Worm (Caenorhabditis elegans) whole organism, late embryonic: ENCODE data around the gene gcy-27.
A peak's percentile ranks its signal among the peaks of the same experiment; 100 is the strongest.

Experiments
- C08G9.2 ChIP-seq: sonication (generic microtip); optimal IDR thresholded peaks from 2 replicates; lab custom pipeline; 2016; ENCODE audit warnings: mild to moderate bottlenecking, missing genetic modification characterization, moderate library complexity, missing compliant biosample characterization
- F13H6.1 ChIP-seq: sonication (generic microtip); optimal IDR thresholded peaks from 2 replicates; lab custom pipeline; 2016; ENCODE audit warnings: missing genetic modification characterization, missing compliant biosample characterization
- Y22D7AL.16 ChIP-seq: sonication (generic microtip); optimal IDR thresholded peaks from 2 replicates; lab custom pipeline; 2016; ENCODE audit warnings: missing genetic modification characterization, missing compliant biosample characterization
- ama-1 ChIP-seq: fragments of 150-350 bp; optimal IDR thresholded peaks from 2 replicates; lab custom pipeline; 2014
- ceh-14 ChIP-seq: sonication (generic microtip); optimal IDR thresholded peaks from 2 replicates; lab custom pipeline; 2016; ENCODE audit warnings: missing genotype, missing genetic modification characterization, missing compliant biosample characterization
- ceh-19 ChIP-seq: fragments of 200-800 bp; sonication (Bioruptor generic); optimal IDR thresholded peaks from 2 replicates; lab custom pipeline; 2018; ENCODE audit warnings: mild to moderate bottlenecking, missing genetic modification characterization, missing compliant biosample characterization
- ceh-24 ChIP-seq: sonication (generic microtip); optimal IDR thresholded peaks from 2 replicates; lab custom pipeline; 2016; ENCODE audit warnings: mild to moderate bottlenecking, missing genetic modification characterization, missing compliant biosample characterization
- ceh-31 ChIP-seq: sonication (generic microtip); optimal IDR thresholded peaks from 2 replicates; lab custom pipeline; 2016; ENCODE audit warnings: missing genetic modification characterization, missing compliant biosample characterization
- ceh-6 ChIP-seq: fragments of 200-800 bp; sonication (Bioruptor generic); optimal IDR thresholded peaks from 2 replicates; lab custom pipeline; 2018; ENCODE audit warnings: mild to moderate bottlenecking, missing genetic modification characterization, missing compliant biosample characterization
- ceh-9 ChIP-seq: sonication (generic microtip); optimal IDR thresholded peaks from 2 replicates; lab custom pipeline; 2016; ENCODE audit warnings: mild to moderate bottlenecking, missing genetic modification characterization, inconsistent platforms, missing compliant biosample characterization
- che-1 ChIP-seq: sonication (generic microtip); optimal IDR thresholded peaks from 2 replicates; lab custom pipeline; 2016; ENCODE audit warnings: mild to moderate bottlenecking, missing genetic modification characterization, missing compliant biosample characterization
- dmd-4 ChIP-seq: sonication (generic microtip); optimal IDR thresholded peaks from 2 replicates; lab custom pipeline; 2016; ENCODE audit warnings: borderline replicate concordance, missing genetic modification characterization, missing compliant biosample characterization
- elt-2 ChIP-seq: sonication (generic microtip); optimal IDR thresholded peaks from 2 replicates; lab custom pipeline; 2016; ENCODE audit warnings: missing genetic modification reagents, missing genetic modification characterization, missing compliant biosample characterization
- elt-4 ChIP-seq: sonication (generic microtip); optimal IDR thresholded peaks from 2 replicates; lab custom pipeline; 2016; ENCODE audit warnings: missing genetic modification characterization, missing compliant biosample characterization
- fax-1 ChIP-seq: sonication (generic microtip); optimal IDR thresholded peaks from 2 replicates; lab custom pipeline; 2016; ENCODE audit warnings: missing genotype, missing genetic modification characterization, missing compliant biosample characterization
- hlh-13 ChIP-seq: fragments of 200-800 bp; sonication (Bioruptor generic); optimal IDR thresholded peaks from 2 replicates; lab custom pipeline; 2018; ENCODE audit warnings: mild to moderate bottlenecking, missing genetic modification characterization, missing compliant biosample characterization
- hlh-15 ChIP-seq: sonication (generic microtip); optimal IDR thresholded peaks from 2 replicates; lab custom pipeline; 2016; ENCODE audit warnings: missing genetic modification characterization, missing compliant biosample characterization
- hlh-30 ChIP-seq: sonication (generic microtip); optimal IDR thresholded peaks from 2 replicates; lab custom pipeline; 2017; ENCODE audit warnings: antibody characterized with exemption, missing genetic modification characterization, missing compliant biosample characterization; ENCODE audit not compliant: insufficient read depth
- hlh-6 ChIP-seq: sonication (generic microtip); optimal IDR thresholded peaks from 2 replicates; lab custom pipeline; 2016; ENCODE audit warnings: missing genotype, missing genetic modification characterization, missing compliant biosample characterization
- lim-6 ChIP-seq: sonication (generic microtip); optimal IDR thresholded peaks from 2 replicates; lab custom pipeline; 2016; ENCODE audit warnings: missing genetic modification characterization, missing compliant biosample characterization
- madf-2 ChIP-seq: sonication (generic microtip); optimal IDR thresholded peaks from 2 replicates; lab custom pipeline; 2017; ENCODE audit warnings: missing genetic modification characterization, missing compliant biosample characterization
- mec-3 ChIP-seq: sonication (generic microtip); optimal IDR thresholded peaks from 2 replicates; lab custom pipeline; 2016; ENCODE audit warnings: borderline replicate concordance, missing genetic modification characterization, missing compliant biosample characterization
- nfya-1 ChIP-seq: sonication (generic microtip); optimal IDR thresholded peaks from 2 replicates; lab custom pipeline; 2017; ENCODE audit warnings: missing genetic modification characterization, mild to moderate bottlenecking, missing compliant biosample characterization, antibody characterized with exemption, moderate library complexity
- nhr-11 ChIP-seq: fragments of 150-350 bp; optimal IDR thresholded peaks from 2 replicates; lab custom pipeline; 2014; ENCODE audit warnings: missing biosample characterization, missing genetic modification characterization
- nhr-232 ChIP-seq: sonication (generic microtip); optimal IDR thresholded peaks from 2 replicates; lab custom pipeline; 2016; ENCODE audit warnings: missing genetic modification characterization, missing compliant biosample characterization
- npax-4 ChIP-seq: sonication (generic microtip); optimal IDR thresholded peaks from 2 replicates; lab custom pipeline; 2016; ENCODE audit warnings: missing genetic modification characterization, missing compliant biosample characterization
- pag-3 ChIP-seq: sonication (generic microtip); optimal IDR thresholded peaks from 2 replicates; lab custom pipeline; 2016; ENCODE audit warnings: missing compliant biosample characterization, missing genetic modification characterization, borderline replicate concordance
- pha-2 ChIP-seq: sonication (generic microtip); optimal IDR thresholded peaks from 2 replicates; lab custom pipeline; 2017; ENCODE audit warnings: mild to moderate bottlenecking, missing genetic modification characterization, missing compliant biosample characterization
- pqm-1 ChIP-seq: sonication (generic microtip); optimal IDR thresholded peaks from 2 replicates; lab custom pipeline; 2016; ENCODE audit warnings: missing genetic modification characterization, missing compliant biosample characterization
- pros-1 ChIP-seq: fragments of 150-350 bp; optimal IDR thresholded peaks from 2 replicates; lab custom pipeline; 2014; ENCODE audit warnings: missing biosample characterization, missing genetic modification reagents, missing genetic modification characterization
- ref-2 ChIP-seq: sonication (generic microtip); optimal IDR thresholded peaks from 2 replicates; lab custom pipeline; 2016; ENCODE audit warnings: missing genetic modification characterization, missing compliant biosample characterization
- sdc-2 ChIP-seq: sonication (generic microtip); optimal IDR thresholded peaks from 2 replicates; lab custom pipeline; 2016; ENCODE audit warnings: missing genotype, missing genetic modification characterization, missing compliant biosample characterization
- sox-2 ChIP-seq: fragments of 200-800 bp; sonication (Bioruptor generic); IDR thresholded peaks from 2 replicates; pipeline ENCODE4 v1.3.6; 2022; ENCODE audit warnings: missing genetic modification reagents, missing genetic modification characterization, missing compliant biosample characterization
- syd-9 ChIP-seq: sonication (generic microtip); optimal IDR thresholded peaks from 2 replicates; lab custom pipeline; 2016; ENCODE audit warnings: mild to moderate bottlenecking, missing genetic modification characterization, moderate library complexity, missing compliant biosample characterization
- tbx-2 ChIP-seq: sonication (generic microtip); optimal IDR thresholded peaks from 2 replicates; lab custom pipeline; 2016; ENCODE audit warnings: missing genetic modification characterization, missing compliant biosample characterization
- tbx-7 ChIP-seq: sonication (generic microtip); optimal IDR thresholded peaks from 2 replicates; lab custom pipeline; 2016; ENCODE audit warnings: missing genotype, missing genetic modification characterization, missing compliant biosample characterization
- unc-3 ChIP-seq, 2 experiments: fragments of 200-800 bp in 1 of 2; sonication (Bioruptor generic) in 1 of 2; sonication (generic microtip) in 1 of 2; conservative IDR thresholded peaks in 1 of 2; optimal IDR thresholded peaks in 1 of 2; 2 replicates each; pipeline versions ENCODE4 v1.3.6 to Lab custom; 2016 to 2022; ENCODE audit warnings: missing compliant biosample characterization in 2 of 2, missing genetic modification characterization in 2 of 2, missing genetic modification reagents in 1 of 2
- unc-42 ChIP-seq: sonication (generic microtip); optimal IDR thresholded peaks from 2 replicates; lab custom pipeline; 2016; ENCODE audit warnings: missing genotype, missing genetic modification characterization, missing compliant biosample characterization
- ztf-16 ChIP-seq: sonication (generic microtip); optimal IDR thresholded peaks from 2 replicates; lab custom pipeline; 2017; ENCODE audit warnings: missing genetic modification characterization, missing compliant biosample characterization

The gcy-27 gene

DNA sequence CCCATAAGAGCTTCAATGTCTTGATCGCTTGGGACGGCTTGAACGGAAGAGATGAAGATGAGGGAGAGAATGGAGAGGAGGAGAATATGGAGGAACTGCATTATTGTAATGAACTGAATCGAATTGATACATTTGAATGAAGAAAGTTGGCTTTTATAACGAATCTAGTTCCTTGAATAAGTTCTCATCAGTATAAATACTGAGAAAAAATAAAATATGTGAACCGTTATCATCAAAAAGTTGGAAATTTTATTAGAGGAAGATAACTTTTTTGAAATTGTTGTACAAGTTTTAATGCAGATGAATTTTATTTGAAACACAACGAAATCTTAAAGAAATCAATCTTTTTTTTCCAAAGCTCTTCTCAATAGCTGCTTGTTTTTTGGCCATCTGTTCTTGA is 29.4 kb downstream of the gcy-27 start, which contains the start of gene T02D1.7:
TSS of gene T02D1.7 (minus strand) at position 101 of the 400 bp plus-strand sequence.
- TF ChIP-seq ceh-6 (GFP tag; lab: Kevin White, UChicago) = no peak
- no peak for TF ChIP-seq hlh-6 (tag; lab: Kevin White, UChicago)
- no peak for TF ChIP-seq unc-42 (tag; lab: Kevin White, UChicago)
- no peak for TF ChIP-seq pag-3 (tag; lab: Kevin White, UChicago)
- no peak for TF ChIP-seq tbx-2 (tag; lab: Kevin White, UChicago)
- no peak for TF ChIP-seq unc-3 (GFP tag; conservative IDR thresholded peaks at IDR 0.05; lab: Robert Waterston, UW)
- no peak for TF ChIP-seq unc-3 (tag; optimal IDR thresholded peaks at IDR 0.05; lab: Kevin White, UChicago)
- TF ChIP-seq ceh-9 (tag; lab: Kevin White, UChicago) = no peak
- TF ChIP-seq syd-9 (tag; lab: Kevin White, UChicago) = no peak
- no peak for TF ChIP-seq elt-2
- TF ChIP-seq hlh-13 (GFP tag; lab: Kevin White, UChicago) = no peak
- no peak for TF ChIP-seq fax-1 (tag; lab: Kevin White, UChicago)
- TF ChIP-seq che-1 (tag; lab: Kevin White, UChicago) = no peak
- TF ChIP-seq ama-1 (lab: Kevin White, UChicago) = no peak
- TF ChIP-seq madf-2 (tag; lab: Kevin White, UChicago) = no peak

DNA sequence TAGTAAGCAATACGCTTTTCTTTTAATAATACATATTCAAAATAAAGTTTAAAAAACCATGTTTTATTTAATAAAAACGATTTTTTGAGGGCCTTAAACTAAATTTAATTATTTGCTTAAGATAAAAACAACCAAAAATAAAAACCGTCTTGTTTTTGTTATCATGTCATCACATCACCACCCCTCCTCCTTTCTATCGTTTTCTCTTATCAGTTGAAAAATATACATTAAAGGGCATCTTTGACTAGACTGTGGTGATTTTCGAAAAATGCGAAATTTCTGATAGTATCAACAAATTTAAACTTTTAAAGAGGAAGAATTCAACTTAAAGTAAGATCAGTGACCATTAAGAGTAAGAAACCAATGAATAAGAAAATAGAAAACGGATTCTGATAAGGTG is 30.3 kb downstream of the gcy-27 start:
- no peak for TF ChIP-seq mec-3
- no peak for TF ChIP-seq tbx-7
- TF ChIP-seq elt-2 = peak; percentile 82
- no peak for TF ChIP-seq ceh-14 (tag; lab: Kevin White, UChicago)

DNA sequence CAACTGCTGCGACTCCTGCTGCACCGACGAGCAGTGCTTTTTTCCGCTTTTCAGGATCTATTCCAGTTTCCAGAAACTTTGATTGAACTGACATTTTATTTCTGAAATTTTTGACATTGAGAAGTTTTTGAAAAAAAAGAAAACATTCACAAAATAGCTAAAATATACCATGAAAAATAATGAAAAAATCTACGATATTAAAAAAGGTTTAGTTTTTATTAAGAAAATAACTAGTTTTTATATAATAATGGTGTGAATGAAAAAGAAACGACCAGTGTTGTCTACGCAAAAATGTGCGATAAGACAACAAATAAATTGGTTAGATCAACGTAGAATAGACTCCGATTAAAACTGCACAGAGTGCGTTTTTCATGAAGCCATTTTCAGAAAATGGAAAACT is 30.9 kb downstream of the gcy-27 start, which contains the start of gene pmp-4:
TSS of gene pmp-4 (minus strand) at position 101 of the 400 bp plus-strand sequence.
- TF ChIP-seq elt-2 (no peak), pros-1 (tag; lab: Kevin White, UChicago) (no peak), ceh-24 (no peak), elt-4 (tag; lab: Kevin White, UChicago) (no peak), nfya-1 (tag; lab: Kevin White, UChicago) (no peak), npax-4 (tag; lab: Kevin White, UChicago) (no peak), nhr-232 (no peak), pag-3 (tag; lab: Kevin White, UChicago) (no peak), hlh-6 (tag; lab: Kevin White, UChicago) (no peak), F13H6.1 (tag; lab: Kevin White, UChicago) (no peak), ztf-16 (tag; lab: Kevin White, UChicago) (no peak), hlh-15 (no peak), pqm-1 (tag; lab: Kevin White, UChicago) (no peak)

DNA sequence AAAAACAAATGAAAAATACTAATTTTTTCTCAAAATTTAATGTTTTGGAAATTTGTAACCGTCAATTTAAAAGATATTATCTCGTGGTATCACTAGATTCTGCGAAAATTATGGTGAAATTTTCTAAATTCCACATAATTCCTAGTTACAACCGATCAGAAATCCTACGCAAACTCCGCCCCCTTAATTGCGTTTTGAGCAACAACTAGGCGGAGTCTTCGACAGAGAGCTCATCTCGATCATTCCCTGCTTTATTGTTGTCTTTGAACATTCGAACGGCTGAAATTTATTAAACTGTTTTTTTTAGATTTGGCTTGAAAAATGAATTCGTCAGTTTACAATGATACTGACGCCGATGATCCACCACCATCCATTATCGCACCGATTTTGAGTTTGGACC is 37.0 kb downstream of the gcy-27 start, which contains the start of gene T02D1.4:
TSS of gene T02D1.4 (plus strand) at position 301 of the 400 bp plus-strand sequence.
- TF ChIP-seq nhr-11 (no peak), lim-6 (tag; lab: Kevin White, UChicago) (no peak), C08G9.2 (tag; lab: Kevin White, UChicago) (no peak), pros-1 (tag; lab: Kevin White, UChicago) (no peak), Y22D7AL.16 (tag; lab: Kevin White, UChicago) (no peak), ceh-6 (GFP tag; lab: Kevin White, UChicago) (no peak), ceh-24 (no peak), ceh-31 (no peak), ceh-19 (GFP tag; lab: Kevin White, UChicago) (no peak), ref-2 (tag; lab: Kevin White, UChicago) (no peak), dmd-4 (tag; lab: Kevin White, UChicago) (no peak), pha-2 (no peak), sdc-2 (tag; lab: Kevin White, UChicago) (no peak), sox-2 (no peak), hlh-30 (tag; lab: Kevin White, UChicago) (no peak), npax-4 (tag; lab: Kevin White, UChicago) (no peak)
